Worm (Caenorhabditis elegans) whole organism, late embryonic: ENCODE measurements around the gene Y73B6BL.37.

Source experiments
- F13H6.1 ChIP-seq: sonication (generic microtip); optimal IDR thresholded peaks from 2 replicates; lab custom pipeline; 2016; ENCODE audit warnings: missing genetic modification characterization, missing compliant biosample characterization
- K02D7.2 ChIP-seq: sonication (generic microtip); optimal IDR thresholded peaks from 2 replicates; lab custom pipeline; 2017; ENCODE audit warnings: mild to moderate bottlenecking, missing genetic modification characterization, missing compliant biosample characterization
- ahr-1 ChIP-seq: sonication (generic microtip); optimal IDR thresholded peaks from 2 replicates; lab custom pipeline; 2016; ENCODE audit warnings: missing genetic modification characterization, missing compliant biosample characterization
- ceh-18 ChIP-seq: sonication (generic microtip); optimal IDR thresholded peaks from 2 replicates; lab custom pipeline; 2016; ENCODE audit warnings: missing genetic modification characterization, missing compliant biosample characterization
- ceh-30 ChIP-seq: fragments of 150-350 bp; optimal IDR thresholded peaks from 2 replicates; lab custom pipeline; 2014; ENCODE audit warnings: missing biosample characterization, missing genetic modification characterization
- ceh-31 ChIP-seq: sonication (generic microtip); optimal IDR thresholded peaks from 2 replicates; lab custom pipeline; 2016; ENCODE audit warnings: missing genetic modification characterization, missing compliant biosample characterization
- ceh-34 ChIP-seq: sonication (generic microtip); optimal IDR thresholded peaks from 2 replicates; lab custom pipeline; 2016; ENCODE audit warnings: mild to moderate bottlenecking, missing genetic modification characterization, missing compliant biosample characterization
- ceh-45 ChIP-seq: fragments of 200-800 bp; sonication (Bioruptor generic); IDR thresholded peaks from 2 replicates; pipeline ENCODE4 v1.3.6; 2022; ENCODE audit warnings: missing genetic modification reagents, missing genetic modification characterization, missing compliant biosample characterization
- ceh-48 ChIP-seq: sonication (generic microtip); optimal IDR thresholded peaks from 2 replicates; lab custom pipeline; 2016; ENCODE audit warnings: missing genetic modification characterization, inconsistent platforms, missing compliant biosample characterization
- ceh-6 ChIP-seq: fragments of 200-800 bp; sonication (Bioruptor generic); optimal IDR thresholded peaks from 2 replicates; lab custom pipeline; 2018; ENCODE audit warnings: mild to moderate bottlenecking, missing genetic modification characterization, missing compliant biosample characterization
- che-1 ChIP-seq: sonication (generic microtip); optimal IDR thresholded peaks from 2 replicates; lab custom pipeline; 2016; ENCODE audit warnings: mild to moderate bottlenecking, missing genetic modification characterization, missing compliant biosample characterization
- dmd-4 ChIP-seq: sonication (generic microtip); optimal IDR thresholded peaks from 2 replicates; lab custom pipeline; 2016; ENCODE audit warnings: borderline replicate concordance, missing genetic modification characterization, missing compliant biosample characterization
- dve-1 ChIP-seq: sonication (generic microtip); optimal IDR thresholded peaks from 2 replicates; lab custom pipeline; 2017; ENCODE audit warnings: antibody characterized with exemption, mild to moderate bottlenecking, missing genetic modification characterization, missing compliant biosample characterization
- ets-4 ChIP-seq: sonication (generic microtip); optimal IDR thresholded peaks from 2 replicates; lab custom pipeline; 2016; ENCODE audit warnings: missing genetic modification characterization, missing compliant biosample characterization
- eyg-1 ChIP-seq: sonication (generic microtip); optimal IDR thresholded peaks from 2 replicates; lab custom pipeline; 2016; ENCODE audit warnings: missing genotype, missing genetic modification characterization, missing compliant biosample characterization
- fkh-10 ChIP-seq: fragments of 150-350 bp; optimal IDR thresholded peaks from 2 replicates; lab custom pipeline; 2014; ENCODE audit warnings: missing biosample characterization, missing genetic modification reagents, missing genetic modification characterization
- gmeb-2 ChIP-seq: sonication (generic microtip); optimal IDR thresholded peaks from 2 replicates; lab custom pipeline; 2016; ENCODE audit warnings: missing genetic modification characterization, inconsistent platforms, missing compliant biosample characterization
- hlh-13 ChIP-seq: fragments of 200-800 bp; sonication (Bioruptor generic); optimal IDR thresholded peaks from 2 replicates; lab custom pipeline; 2018; ENCODE audit warnings: mild to moderate bottlenecking, missing genetic modification characterization, missing compliant biosample characterization
- hlh-8 ChIP-seq: sonication (generic microtip); optimal IDR thresholded peaks from 2 replicates; lab custom pipeline; 2016; ENCODE audit warnings: missing genotype, missing genetic modification characterization, missing compliant biosample characterization
- nfya-1 ChIP-seq: sonication (generic microtip); optimal IDR thresholded peaks from 2 replicates; lab custom pipeline; 2017; ENCODE audit warnings: missing genetic modification characterization, mild to moderate bottlenecking, missing compliant biosample characterization, antibody characterized with exemption, moderate library complexity
- nhr-232 ChIP-seq: sonication (generic microtip); optimal IDR thresholded peaks from 2 replicates; lab custom pipeline; 2016; ENCODE audit warnings: missing genetic modification characterization, missing compliant biosample characterization
- npax-4 ChIP-seq: sonication (generic microtip); optimal IDR thresholded peaks from 2 replicates; lab custom pipeline; 2016; ENCODE audit warnings: missing genetic modification characterization, missing compliant biosample characterization
- pat-9 ChIP-seq: fragments of 200-800 bp; sonication (Bioruptor generic); optimal IDR thresholded peaks from 2 replicates; lab custom pipeline; 2018; ENCODE audit warnings: mild to moderate bottlenecking, missing genetic modification characterization, moderate library complexity, missing compliant biosample characterization
- pax-1 ChIP-seq: fragments of 150-350 bp; optimal IDR thresholded peaks from 2 replicates; lab custom pipeline; 2014; ENCODE audit warnings: missing biosample characterization, missing genetic modification characterization
- pha-2 ChIP-seq: sonication (generic microtip); optimal IDR thresholded peaks from 2 replicates; lab custom pipeline; 2017; ENCODE audit warnings: mild to moderate bottlenecking, missing genetic modification characterization, missing compliant biosample characterization
- pha-4 ChIP-seq: fragments of 150-350 bp; optimal IDR thresholded peaks from 2 replicates; lab custom pipeline; 2018; ENCODE audit warnings: missing biosample characterization, missing genetic modification reagents, missing genetic modification characterization
- pqm-1 ChIP-seq: sonication (generic microtip); optimal IDR thresholded peaks from 2 replicates; lab custom pipeline; 2016; ENCODE audit warnings: missing genetic modification characterization, missing compliant biosample characterization
- sox-4 ChIP-seq: sonication (generic microtip); optimal IDR thresholded peaks from 2 replicates; lab custom pipeline; 2017; ENCODE audit warnings: mild to moderate bottlenecking, missing genetic modification characterization, inconsistent platforms, missing compliant biosample characterization
- syd-9 ChIP-seq: sonication (generic microtip); optimal IDR thresholded peaks from 2 replicates; lab custom pipeline; 2016; ENCODE audit warnings: mild to moderate bottlenecking, missing genetic modification characterization, moderate library complexity, missing compliant biosample characterization
- unc-42 ChIP-seq: sonication (generic microtip); optimal IDR thresholded peaks from 2 replicates; lab custom pipeline; 2016; ENCODE audit warnings: missing genotype, missing genetic modification characterization, missing compliant biosample characterization
- zip-5 ChIP-seq: sonication (generic microtip); optimal IDR thresholded peaks from 2 replicates; lab custom pipeline; 2016; ENCODE audit warnings: missing genetic modification characterization, missing compliant biosample characterization
- ztf-16 ChIP-seq: sonication (generic microtip); optimal IDR thresholded peaks from 2 replicates; lab custom pipeline; 2017; ENCODE audit warnings: missing genetic modification characterization, missing compliant biosample characterization

Y73B6BL.37 gene

DNA sequence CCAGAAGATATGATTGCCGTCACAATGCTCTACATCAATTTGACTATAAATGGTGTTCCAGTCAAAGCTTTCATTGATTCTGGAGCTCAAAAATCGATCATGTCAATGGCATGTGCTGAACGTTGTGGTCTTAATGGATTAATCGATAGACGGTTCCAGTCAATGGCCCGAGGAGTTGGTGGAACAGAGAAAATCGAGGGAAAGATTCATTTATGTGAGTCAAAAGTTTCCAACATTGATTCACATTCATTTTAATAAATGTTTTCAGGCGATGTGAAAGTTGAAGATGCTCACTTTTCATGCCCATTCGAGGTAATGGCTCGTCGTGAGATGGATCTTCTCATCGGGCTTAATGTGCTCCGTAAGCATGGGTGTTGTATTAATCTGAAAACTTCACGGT is 36.6 kb downstream of the Y73B6BL.37 start:
- no peak for TF ChIP-seq hlh-13 (GFP tag; lab: Kevin White, UChicago)
- TF ChIP-seq pqm-1 (tag; lab: Kevin White, UChicago) = no peak
- no peak for TF ChIP-seq pat-9 (tag; lab: Kevin White, UChicago)
- TF ChIP-seq dve-1 (tag; lab: Kevin White, UChicago) = no peak
- no peak for TF ChIP-seq sox-4 (tag; lab: Kevin White, UChicago)
- no peak for TF ChIP-seq ztf-16 (tag; lab: Kevin White, UChicago)
- no peak for TF ChIP-seq dmd-4 (tag; lab: Kevin White, UChicago)
- TF ChIP-seq ahr-1 (tag; lab: Kevin White, UChicago) = no peak
- no peak for TF ChIP-seq ets-4 (tag; lab: Kevin White, UChicago)

DNA sequence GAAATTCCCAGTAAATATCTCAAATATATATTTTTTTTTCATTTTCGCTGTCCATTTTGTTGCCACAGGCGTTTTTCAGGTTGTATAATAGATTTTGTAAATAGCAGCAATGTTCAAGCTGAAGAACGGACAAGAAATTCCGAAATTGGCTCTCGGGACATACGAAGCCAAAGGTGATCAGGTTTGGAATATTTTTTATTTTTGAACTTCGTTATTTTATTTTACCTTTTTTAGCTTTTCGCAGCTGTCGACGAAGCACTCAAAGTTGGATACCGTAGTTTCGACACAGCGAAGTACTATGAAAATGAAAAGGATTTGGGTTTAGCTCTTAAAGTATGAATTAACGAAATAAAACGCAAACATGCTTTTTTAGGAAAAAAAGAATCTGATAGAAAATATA is 37.4 kb downstream of the Y73B6BL.37 start, which contains the start of gene C01G5.5:
Gene C01G5.5, plus strand, starts transcription at position 80 of the 400 bp plus-strand sequence.
- TF ChIP-seq hlh-8 (no peak), unc-42 (tag; lab: Kevin White, UChicago) (no peak), che-1 (tag; lab: Kevin White, UChicago) (no peak), nfya-1 (tag; lab: Kevin White, UChicago) (no peak), ceh-6 (no peak), dve-1 (tag; lab: Kevin White, UChicago) (no peak), ets-4 (tag; lab: Kevin White, UChicago) (no peak), npax-4 (no peak), hlh-13 (GFP tag; lab: Kevin White, UChicago) (no peak), nhr-232 (tag; lab: Kevin White, UChicago) (no peak), dmd-4 (tag; lab: Kevin White, UChicago) (no peak), ceh-30 (no peak), ceh-48 (tag; lab: Kevin White, UChicago) (no peak)

DNA sequence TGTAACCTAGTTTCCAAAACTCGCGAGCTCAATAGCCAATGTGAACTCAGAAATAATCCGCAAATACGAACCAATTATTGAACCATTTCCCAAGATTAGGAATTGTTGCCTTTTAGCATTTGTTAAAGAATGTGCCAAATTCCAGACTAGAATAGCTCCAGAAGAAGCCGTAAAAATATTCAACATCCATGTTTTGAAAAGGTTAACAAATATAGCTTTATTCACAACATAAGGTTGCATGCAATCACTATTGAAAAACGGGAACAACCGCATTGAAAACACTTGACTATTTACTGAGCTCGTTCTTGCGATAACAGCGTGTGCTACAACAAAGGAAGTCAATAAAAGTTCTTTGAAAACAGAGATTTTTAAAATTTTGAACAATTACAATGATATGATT is 39.4 kb downstream of the Y73B6BL.37 start:
- no peak for TF ChIP-seq pha-4
- TF ChIP-seq K02D7.2 (tag; lab: Kevin White, UChicago) = no peak
- TF ChIP-seq nhr-232 (tag; lab: Kevin White, UChicago) = no peak
- no peak for TF ChIP-seq che-1 (tag; lab: Kevin White, UChicago)
- TF ChIP-seq ceh-34 = no peak
- no peak for TF ChIP-seq syd-9 (tag; lab: Kevin White, UChicago)
- TF ChIP-seq zip-5 (tag; lab: Kevin White, UChicago) = no peak
- TF ChIP-seq, all 69 proteins: peak for 0

DNA sequence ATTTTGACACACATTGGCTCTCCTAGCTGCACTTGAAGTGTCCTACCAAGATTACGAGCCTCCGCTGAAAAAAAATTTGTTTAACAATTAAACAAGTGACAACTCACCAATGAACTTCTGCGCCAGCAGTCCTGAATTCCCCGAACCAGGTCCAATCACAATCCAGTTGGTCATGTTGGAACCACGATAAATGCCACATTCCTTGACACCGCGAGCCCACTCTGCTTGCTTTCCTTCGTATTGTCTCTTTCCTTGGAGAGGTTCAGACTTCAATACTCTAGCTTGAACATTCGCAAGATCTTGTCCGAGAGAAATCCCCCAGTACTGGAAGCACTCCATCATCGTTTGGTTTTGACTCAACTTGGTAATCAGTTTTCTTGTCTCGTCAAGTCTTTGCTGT is 41.1 kb downstream of the Y73B6BL.37 start:
- no peak for TF ChIP-seq pqm-1 (tag; lab: Kevin White, UChicago)
- no peak for TF ChIP-seq F13H6.1 (tag; lab: Kevin White, UChicago)
- no peak for TF ChIP-seq ceh-18
- TF ChIP-seq gmeb-2 (tag; lab: Kevin White, UChicago) = no peak
- no peak for TF ChIP-seq ceh-34
- TF ChIP-seq sox-4 (tag; lab: Kevin White, UChicago) = no peak

DNA sequence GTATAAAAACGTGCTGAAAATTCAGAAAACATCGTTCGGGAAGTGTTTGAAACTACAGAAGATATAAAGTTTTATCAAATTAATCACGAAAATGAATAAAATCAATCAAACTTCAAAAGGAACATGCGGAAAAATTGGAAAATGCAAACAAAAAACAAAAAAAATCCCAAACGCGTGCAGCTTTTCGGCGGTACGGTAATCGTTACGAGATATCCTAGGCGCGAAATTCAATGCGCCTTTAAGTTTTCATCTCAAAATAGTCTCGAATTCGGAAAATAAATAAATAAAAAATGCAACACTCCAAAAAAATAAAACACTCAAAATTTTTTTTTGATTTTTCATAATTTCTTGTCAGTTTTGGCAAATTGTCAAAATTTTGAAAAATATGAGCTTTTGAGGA is 42.7 kb downstream of the Y73B6BL.37 start:
- no peak for TF ChIP-seq eyg-1 (tag; lab: Kevin White, UChicago)
- TF ChIP-seq ceh-34 = no peak
- TF ChIP-seq ceh-45 = no peak

DNA sequence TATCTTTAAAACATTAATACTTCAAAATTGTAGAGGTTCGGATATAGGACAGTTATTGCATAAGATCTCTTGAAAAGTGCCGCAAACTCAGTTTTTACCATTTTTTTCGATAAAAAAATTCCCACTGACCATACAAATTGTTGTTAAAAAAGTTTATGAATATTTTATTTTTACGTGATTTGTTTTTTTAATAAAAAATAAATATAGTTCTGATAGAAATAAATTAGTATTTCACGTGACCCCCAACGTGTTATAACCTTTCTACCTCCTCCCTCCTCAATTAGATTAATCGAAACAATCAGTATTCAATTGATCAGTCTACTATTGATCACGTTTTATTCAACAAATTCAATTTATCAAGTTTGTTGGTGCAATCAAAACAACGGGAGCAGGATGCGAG is 44.3 kb downstream of the Y73B6BL.37 start, which contains the start of gene C01G5.4:
Gene C01G5.4, plus strand, starts transcription at position 301 of the 400 bp plus-strand sequence.
- TF ChIP-seq hlh-8 (no peak), fkh-10 (GFP tag; lab: Kevin White, UChicago) (no peak), ceh-31 (no peak), pha-2 (tag; lab: Kevin White, UChicago) (no peak), ceh-6 (no peak), K02D7.2 (tag; lab: Kevin White, UChicago) (no peak), pax-1 (tag; lab: Kevin White, UChicago) (no peak)
